Fruit fly (Drosophila melanogaster) Kc167 (cell line): ENCODE data around the gene CG17230.

Experiments used
- Myc ChIP-seq: fragments of >200 bp; optimal IDR thresholded peaks from 2 replicates; lab custom pipeline; 2017; ENCODE audit warnings: missing external identifiers
- Sin3A ChIP-seq: fragments of >200 bp; optimal IDR thresholded peaks from 2 replicates; lab custom pipeline; 2018; ENCODE audit warnings: missing external identifiers
- h ChIP-seq: fragments of >200 bp; optimal IDR thresholded peaks from 3 replicates; lab custom pipeline; 2018; ENCODE audit warnings: missing external identifiers
- insv ChIP-seq: fragments of >200 bp; optimal IDR thresholded peaks from 3 replicates; lab custom pipeline; 2018; ENCODE audit warnings: missing external identifiers
- psq ChIP-seq: fragments of >200 bp; optimal IDR thresholded peaks from 2 replicates; lab custom pipeline; 2017; ENCODE audit warnings: missing external identifiers
- ttk ChIP-seq: sonication (Bioruptor generic); optimal IDR thresholded peaks from 2 replicates; lab custom pipeline; 2017; ENCODE audit warnings: missing external identifiers

Gene CG17230

dm6 chr3R:11437528-11437927 lies at the start of gene CG17230:
Gene CG17230, plus strand, starts transcription at chr3R:11437785.
- TF ChIP-seq psq (lab: Kevin White, UChicago) (no peak), Sin3A (lab: Kevin White, UChicago) (no peak), insv (no peak), h (lab: Kevin White, UChicago) (no peak), ttk (lab: Kevin White, UChicago) (no peak), Myc (lab: Kevin White, UChicago) (no peak)

DNA sequence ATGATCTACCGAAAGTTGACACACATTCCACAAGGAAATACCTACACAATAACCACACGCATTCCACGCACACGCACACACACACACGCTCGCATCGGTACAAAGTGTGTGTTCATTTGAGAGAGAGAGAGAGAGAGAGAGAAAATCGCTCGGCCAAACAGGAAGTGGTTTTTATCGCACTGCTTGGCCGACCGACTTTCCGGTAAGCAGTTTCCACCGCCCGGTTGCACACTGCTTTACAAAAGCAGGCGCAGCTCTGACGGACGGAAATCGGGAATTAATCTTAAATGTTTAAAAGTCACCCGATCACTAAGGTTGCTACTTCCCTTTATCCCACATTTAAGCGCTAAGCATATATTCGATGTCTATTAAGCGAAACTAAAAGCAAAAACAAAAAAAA lies 44.8 kb upstream of the CG17230 start:
- no peak for TF ChIP-seq ttk (lab: Kevin White, UChicago)
- TF ChIP-seq Myc (lab: Kevin White, UChicago), result no peak
- TF ChIP-seq psq (lab: Kevin White, UChicago), result no peak
- TF ChIP-seq h (lab: Kevin White, UChicago), result no peak

- TF ChIP-seq insv (no peak), h (lab: Kevin White, UChicago) (no peak), psq (lab: Kevin White, UChicago) (no peak), Myc (lab: Kevin White, UChicago) (no peak), ttk (lab: Kevin White, UChicago) (no peak), Sin3A (lab: Kevin White, UChicago) (no peak)
Observed at dm6 chr3R:11393896-11394295, 43.7 kb upstream of the CG17230 start.

dm6 chr3R:11395541-11395940 lies 42.0 kb upstream of the CG17230 start:
- TF ChIP-seq ttk (lab: Kevin White, UChicago) (no peak), Sin3A (lab: Kevin White, UChicago) (no peak), Myc (lab: Kevin White, UChicago) (no peak), h (lab: Kevin White, UChicago) (no peak), psq (lab: Kevin White, UChicago) (no peak), insv (no peak)

dm6 chr3R:11402894-11403293 lies 34.7 kb upstream of the CG17230 start:
- TF ChIP-seq insv, result no peak
- TF ChIP-seq psq (lab: Kevin White, UChicago), result no peak
- no peak for TF ChIP-seq Myc (lab: Kevin White, UChicago)
- TF ChIP-seq ttk (lab: Kevin White, UChicago), result no peak
- no peak for TF ChIP-seq h (lab: Kevin White, UChicago)
- no peak for TF ChIP-seq Sin3A (lab: Kevin White, UChicago)

DNA sequence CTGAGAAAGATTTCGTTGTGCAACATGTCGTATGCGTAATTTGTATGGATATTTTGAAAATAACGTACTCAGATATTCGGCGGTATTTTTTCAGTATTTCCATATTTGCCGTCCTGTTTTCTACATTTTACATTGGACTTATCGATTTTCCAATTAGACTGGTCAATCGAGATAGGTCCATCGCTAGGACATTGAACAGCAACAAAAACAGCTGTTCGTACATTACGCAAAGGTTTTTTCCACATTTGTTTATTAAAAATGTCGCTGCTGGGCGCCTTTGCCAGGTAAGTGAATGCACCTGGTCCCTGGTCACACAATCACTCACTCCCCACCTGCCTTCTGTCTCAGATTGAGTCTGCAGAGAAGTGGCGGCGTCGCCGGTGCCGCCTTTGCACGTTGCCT lies 29.9 kb upstream of the CG17230 start, which contains the start of gene mRpL40:
Gene mRpL40, plus strand, starts transcription at position 186 of the 402 bp plus-strand sequence.
- TF ChIP-seq h (lab: Kevin White, UChicago), result no peak
- no peak for TF ChIP-seq ttk (lab: Kevin White, UChicago)
- TF ChIP-seq Sin3A (lab: Kevin White, UChicago), result no peak

DNA sequence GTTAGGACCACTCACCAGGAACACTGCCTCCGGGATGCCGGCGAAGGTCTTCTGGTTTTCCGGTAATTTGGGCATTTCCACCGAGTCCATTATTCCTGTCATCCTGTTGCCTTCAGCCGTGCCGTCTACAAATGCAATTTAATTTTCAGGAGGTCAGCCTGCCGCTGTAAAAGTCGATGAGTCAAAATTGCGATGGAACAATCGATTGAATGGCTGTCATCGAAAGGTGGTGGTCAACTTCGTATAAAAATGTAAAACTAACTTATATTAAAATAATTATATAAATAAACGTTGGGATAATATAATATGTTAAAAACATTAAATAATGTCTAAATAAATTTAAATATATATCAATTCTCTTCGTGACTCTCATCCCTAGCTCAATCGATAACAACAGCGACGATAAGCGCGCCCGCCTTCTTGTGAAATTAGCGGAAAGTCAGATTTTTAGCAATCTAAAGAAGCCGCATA lies 27.9 kb upstream of the CG17230 start, which contains the start of the genes mgr and Irbp:
Gene mgr, minus strand, starts transcription at position 209 of the 471 bp plus-strand sequence.
Gene Irbp, plus strand, starts transcription at position 381 of the 471 bp plus-strand sequence.
- no peak for TF ChIP-seq h (lab: Kevin White, UChicago)
- TF ChIP-seq Sin3A (lab: Kevin White, UChicago), result no peak
- TF ChIP-seq ttk (lab: Kevin White, UChicago), result no peak
- TF ChIP-seq insv, result no peak
- no peak for TF ChIP-seq Myc (lab: Kevin White, UChicago)
- TF ChIP-seq psq (lab: Kevin White, UChicago), result no peak

dm6 chr3R:11412371-11412770 lies 25.2 kb upstream of the CG17230 start, which contains the start of gene Ipo9:
Gene Ipo9, plus strand, starts transcription at chr3R:11412522.
- no peak for TF ChIP-seq Myc (lab: Kevin White, UChicago)
- no peak for TF ChIP-seq ttk (lab: Kevin White, UChicago)
- no peak for TF ChIP-seq h (lab: Kevin White, UChicago)
- no peak for TF ChIP-seq Sin3A (lab: Kevin White, UChicago)
- no peak for TF ChIP-seq insv
- no peak for TF ChIP-seq psq (lab: Kevin White, UChicago)

DNA sequence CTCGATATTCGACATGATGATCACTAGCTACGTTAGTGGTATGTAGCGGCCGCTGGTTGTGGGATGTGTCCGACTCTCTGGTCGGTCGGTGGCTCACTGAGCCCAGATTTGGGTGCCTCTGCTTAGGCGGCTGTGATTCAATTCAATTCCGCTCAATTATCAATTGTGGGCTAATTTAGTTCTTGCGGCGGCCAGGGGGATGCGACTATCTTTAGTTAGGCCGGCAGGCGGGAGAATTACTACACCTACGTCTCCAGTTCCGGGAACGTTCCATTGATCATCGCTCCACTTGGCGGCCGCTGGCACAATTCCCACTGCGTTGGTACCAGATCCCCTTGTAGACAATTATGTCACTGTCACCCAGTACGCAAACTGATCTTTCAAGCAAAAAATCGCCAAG lies 19.0 kb upstream of the CG17230 start, which contains the start of the genes bumpel and CG45676:
Gene bumpel, minus strand, starts transcription at position 101 of the 400 bp plus-strand sequence.
Gene CG45676, plus strand, starts transcription at position 318 of the 400 bp plus-strand sequence.
- TF ChIP-seq insv, result no peak
- no peak for TF ChIP-seq h (lab: Kevin White, UChicago)
- no peak for TF ChIP-seq Myc (lab: Kevin White, UChicago)
- no peak for TF ChIP-seq ttk (lab: Kevin White, UChicago)
- TF ChIP-seq psq (lab: Kevin White, UChicago), result no peak
- TF ChIP-seq Sin3A (lab: Kevin White, UChicago), result no peak

DNA sequence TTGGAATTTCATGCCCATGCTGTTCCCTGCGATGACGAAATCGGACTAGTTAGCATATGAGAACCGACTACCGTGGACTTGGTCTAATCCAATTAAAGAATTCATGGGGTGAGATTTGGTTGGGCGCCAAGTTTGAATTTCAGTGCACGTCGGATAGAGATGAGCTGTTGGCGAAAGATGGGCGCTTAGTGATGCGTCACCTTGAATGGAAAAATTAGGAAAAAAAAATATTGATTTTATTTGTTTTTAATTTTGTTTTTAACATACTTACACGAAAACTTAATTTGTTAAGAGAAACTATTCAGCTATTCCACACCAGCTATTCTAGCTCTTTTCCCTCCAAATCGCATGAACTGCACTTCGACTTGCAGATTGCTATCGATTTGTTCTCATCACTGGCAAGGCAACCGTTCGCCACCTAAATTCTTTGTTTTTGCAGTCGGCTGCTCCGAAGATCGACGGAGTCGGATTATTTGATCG lies 15.9 kb upstream of the CG17230 start, which contains the start of the genes ninaG and Sptz:
Gene ninaG, minus strand, starts transcription at position 51 of the 480 bp plus-strand sequence.
Gene Sptz, plus strand, starts transcription at position 450 of the 480 bp plus-strand sequence.
- TF ChIP-seq h (lab: Kevin White, UChicago) (no peak), psq (lab: Kevin White, UChicago) (no peak), insv (no peak), Myc (lab: Kevin White, UChicago) (no peak), ttk (lab: Kevin White, UChicago) (no peak), Sin3A (lab: Kevin White, UChicago) (no peak)

DNA sequence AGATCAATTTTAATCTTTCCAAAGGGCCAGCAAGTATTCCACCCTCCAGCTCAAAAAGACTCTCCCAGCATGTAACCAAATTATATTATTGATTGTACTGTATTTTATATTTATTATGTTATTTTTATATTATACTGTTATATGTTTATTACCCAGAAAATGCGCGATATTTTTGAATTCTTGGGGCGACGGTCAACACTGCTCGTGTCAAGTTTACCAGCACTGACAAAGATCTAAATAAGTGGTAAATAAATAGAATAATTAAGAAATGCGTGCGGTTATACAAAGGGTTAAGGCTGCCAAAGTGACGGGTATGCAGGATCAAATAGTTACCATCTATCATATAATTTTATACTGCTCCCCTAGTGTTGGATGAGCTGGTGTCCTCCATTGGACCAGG lies 7.8 kb upstream of the CG17230 start, which contains the start of gene Dtd:
Gene Dtd, plus strand, starts transcription at position 248 of the 400 bp plus-strand sequence.
- TF ChIP-seq Myc (lab: Kevin White, UChicago) (no peak), Sin3A (lab: Kevin White, UChicago) (no peak), psq (lab: Kevin White, UChicago) (no peak), h (lab: Kevin White, UChicago) (no peak), insv (no peak), ttk (lab: Kevin White, UChicago) (no peak)

- TF ChIP-seq Myc (lab: Kevin White, UChicago) (no peak), ttk (lab: Kevin White, UChicago) (no peak), psq (lab: Kevin White, UChicago) (no peak), insv (no peak), Sin3A (lab: Kevin White, UChicago) (no peak), h (lab: Kevin White, UChicago) (no peak)
Observed at dm6 chr3R:11430307-11430706, 7.3 kb upstream of the CG17230 start.
